Fruit fly (Drosophila melanogaster) whole organism, embryonic: ENCODE data around the gene CG13461.

ENCODE experiments used
- CG10543 ChIP-seq: fragments of 200-800 bp; sonication (Bioruptor generic); optimal IDR thresholded peaks from 3 replicates; lab custom pipeline; 2017; ENCODE audit warnings: missing biosample characterization, mild to moderate bottlenecking, missing genetic modification characterization, moderate library complexity
- CG12071 ChIP-seq: fragments of 200-800 bp; sonication (Bioruptor generic); optimal IDR thresholded peaks from 3 replicates; lab custom pipeline; 2018; ENCODE audit warnings: missing biosample characterization, mild to moderate bottlenecking, missing genetic modification characterization
- CG1233 ChIP-seq: fragments of 200-800 bp; sonication (Bioruptor generic); optimal IDR thresholded peaks from 4 replicates; lab custom pipeline; 2018; ENCODE audit warnings: missing biosample characterization, mild to moderate bottlenecking, missing genetic modification characterization
- CG14667 ChIP-seq: fragments of 200-800 bp; sonication (Bioruptor generic); IDR thresholded peaks from 2 replicates; pipeline ENCODE4 v1.3.6; 2022; ENCODE audit warnings: missing biosample characterization, missing genetic modification characterization
- CG16779 ChIP-seq: fragments of 200-800 bp; sonication (Bioruptor generic); IDR thresholded peaks from 2 replicates; pipeline ENCODE4 v1.3.6; 2022; ENCODE audit warnings: missing biosample characterization, missing genetic modification characterization
- CG16863 ChIP-seq: fragments of 200-800 bp; sonication (Bioruptor generic); optimal IDR thresholded peaks from 3 replicates; lab custom pipeline; 2016; ENCODE audit warnings: missing biosample characterization, missing genetic modification characterization
- CG17359 ChIP-seq: fragments of 200-800 bp; sonication (Bioruptor generic); optimal IDR thresholded peaks from 3 replicates; lab custom pipeline; 2018; ENCODE audit warnings: missing biosample characterization, mild to moderate bottlenecking, missing genetic modification characterization, moderate library complexity
- CG1792 ChIP-seq: fragments of 200-800 bp; sonication (Bioruptor generic); optimal IDR thresholded peaks from 2 replicates; lab custom pipeline; 2016; ENCODE audit warnings: missing biosample characterization, missing genetic modification characterization
- CG2129 ChIP-seq: fragments of 200-800 bp; sonication (Bioruptor generic); IDR thresholded peaks from 2 replicates; pipeline ENCODE4 v1.3.6; 2022; ENCODE audit warnings: missing biosample characterization, missing genetic modification characterization; ENCODE audit not compliant: partially characterized antibody
- CG31441 ChIP-seq: fragments of 200-800 bp; sonication (Bioruptor generic); IDR thresholded peaks from 2 replicates; pipeline ENCODE4 v1.3.6; 2022; ENCODE audit warnings: missing biosample characterization, missing genetic modification characterization
- CG3407 ChIP-seq: fragments of 200-800 bp; sonication (Bioruptor generic); optimal IDR thresholded peaks from 2 replicates; lab custom pipeline; 2018; ENCODE audit warnings: missing biosample characterization, mild to moderate bottlenecking, missing genetic modification characterization
- CG5953 ChIP-seq: fragments of 200-800 bp; sonication (Bioruptor generic); IDR thresholded peaks from 2 replicates; pipeline ENCODE4 v1.3.6; 2022; ENCODE audit warnings: missing biosample characterization, missing genetic modification characterization
- CG6254 ChIP-seq: fragments of 200-800 bp; sonication (Bioruptor generic); optimal IDR thresholded peaks from 3 replicates; lab custom pipeline; 2017; ENCODE audit warnings: mild to moderate bottlenecking, missing biosample characterization, missing genetic modification reagents, missing genetic modification characterization
- CG7271 ChIP-seq: fragments of 200-800 bp; sonication (Bioruptor generic); optimal IDR thresholded peaks from 2 replicates; lab custom pipeline; 2018; ENCODE audit warnings: missing biosample characterization, mild to moderate bottlenecking, missing genetic modification characterization, moderate library complexity
- CG7372 ChIP-seq: fragments of 200-800 bp; sonication (Bioruptor generic); IDR thresholded peaks from 2 replicates; pipeline ENCODE4 v1.3.6; 2022; ENCODE audit warnings: missing biosample characterization, missing genetic modification characterization
- CG7745 ChIP-seq: fragments of 200-800 bp; sonication (Bioruptor generic); optimal IDR thresholded peaks from 2 replicates; lab custom pipeline; 2018; ENCODE audit warnings: missing biosample characterization, mild to moderate bottlenecking, missing genetic modification characterization, moderate library complexity
- D19A ChIP-seq: fragments of 200-800 bp; optimal IDR thresholded peaks from 3 replicates; lab custom pipeline; 2019; ENCODE audit warnings: missing biosample characterization, mild to moderate bottlenecking, missing genetic modification characterization, moderate library complexity
- Drgx ChIP-seq: fragments of 200-800 bp; sonication (Bioruptor generic); IDR thresholded peaks from 2 replicates; pipeline ENCODE4 v1.3.6; 2022; ENCODE audit warnings: missing biosample characterization, missing genetic modification characterization
- E2f2 ChIP-seq: fragments of 200-800 bp; sonication (Bioruptor generic); IDR thresholded peaks from 2 replicates; pipeline ENCODE4 v1.3.6; 2022; ENCODE audit warnings: missing biosample characterization, missing genetic modification characterization
- Eip74EF ChIP-seq, 2 experiments: fragments of 200-800 bp in 1 of 2; fragments of >200 bp in 1 of 2; sonication (Bioruptor generic) in 1 of 2; optimal IDR thresholded peaks; 2 replicates each; lab custom pipeline; 2017 to 2019; ENCODE audit warnings: missing biosample characterization in 2 of 2, missing genetic modification characterization in 2 of 2, mild to moderate bottlenecking in 1 of 2, moderate library complexity in 1 of 2
- H2.0 ChIP-seq: fragments of 200-800 bp; sonication (Bioruptor generic); IDR thresholded peaks from 2 replicates; pipeline ENCODE4 v1.3.6; 2022; ENCODE audit warnings: missing biosample characterization, missing genetic modification characterization
- HLH54F ChIP-seq: fragments of 200-800 bp; sonication (Bioruptor generic); optimal IDR thresholded peaks from 3 replicates; lab custom pipeline; 2016; ENCODE audit warnings: missing biosample characterization, missing genetic modification characterization
- HLHmδ ChIP-seq: fragments of 200-800 bp; sonication (Bioruptor generic); optimal IDR thresholded peaks from 2 replicates; lab custom pipeline; 2018; ENCODE audit warnings: missing biosample characterization, mild to moderate bottlenecking, missing genetic modification characterization, moderate library complexity
- Hmx ChIP-seq: fragments of 200-800 bp; sonication (Bioruptor generic); optimal IDR thresholded peaks from 2 replicates; lab custom pipeline; 2016; ENCODE audit warnings: missing biosample characterization, missing genetic modification characterization
- MTF-1 ChIP-seq: fragments of 200-800 bp; sonication (Bioruptor generic); optimal IDR thresholded peaks from 2 replicates; lab custom pipeline; 2018; ENCODE audit warnings: missing biosample characterization, mild to moderate bottlenecking, missing genetic modification characterization, borderline replicate concordance
- Max ChIP-seq: fragments of 200-800 bp; sonication (Bioruptor generic); optimal IDR thresholded peaks from 2 replicates; lab custom pipeline; 2016; ENCODE audit warnings: missing biosample characterization, mild to moderate bottlenecking, missing genetic modification characterization
- PHDP ChIP-seq: fragments of 200-800 bp; sonication (Bioruptor generic); optimal IDR thresholded peaks from 3 replicates; lab custom pipeline; 2018; ENCODE audit warnings: missing biosample characterization, mild to moderate bottlenecking, missing genetic modification characterization, moderate library complexity
- Stat92E ChIP-seq, 3 experiments: fragments of >200 bp in 2 of 3; fragments of 200-800 bp in 1 of 3; sonication (Bioruptor generic) in 1 of 3; optimal IDR thresholded peaks; 2 replicates each; lab custom pipeline; 2017 to 2019; ENCODE audit warnings: missing biosample characterization in 3 of 3, missing genetic modification characterization in 3 of 3, mild to moderate bottlenecking in 1 of 3, moderate library complexity in 1 of 3
- TFAM ChIP-seq: fragments of 200-800 bp; sonication (Bioruptor generic); optimal IDR thresholded peaks from 2 replicates; lab custom pipeline; 2017; ENCODE audit warnings: missing biosample characterization, missing genetic modification characterization, inconsistent platforms
- abd-A ChIP-seq: fragments of 200-800 bp; sonication (Bioruptor generic); optimal IDR thresholded peaks from 3 replicates; lab custom pipeline; 2019; ENCODE audit warnings: missing biosample characterization, mild to moderate bottlenecking, missing genetic modification characterization, moderate library complexity
- ash1 ChIP-seq: fragments of 200-800 bp; sonication (Bioruptor generic); optimal IDR thresholded peaks from 2 replicates; lab custom pipeline; 2018; ENCODE audit warnings: missing biosample characterization, mild to moderate bottlenecking, missing genetic modification characterization
- bbx ChIP-seq: fragments of 200-800 bp; sonication (Bioruptor generic); IDR thresholded peaks from 2 replicates; pipeline ENCODE4 v1.3.6; 2022; ENCODE audit warnings: missing biosample characterization, missing genetic modification characterization; ENCODE audit not compliant: partially characterized antibody
- btn ChIP-seq: fragments of 200-800 bp; sonication (Bioruptor generic); optimal IDR thresholded peaks from 2 replicates; lab custom pipeline; 2016; ENCODE audit warnings: missing biosample characterization, missing genetic modification characterization
- chinmo ChIP-seq: fragments of 200-800 bp; sonication (Bioruptor generic); IDR thresholded peaks from 4 replicates; pipeline ENCODE4 v1.3.6; 2022; ENCODE audit warnings: missing biosample characterization, missing genetic modification characterization; ENCODE audit not compliant: partially characterized antibody
- dmrt99B ChIP-seq: fragments of 200-800 bp; sonication (Bioruptor generic); optimal IDR thresholded peaks from 2 replicates; lab custom pipeline; 2018; ENCODE audit warnings: missing biosample characterization, mild to moderate bottlenecking, missing genetic modification characterization, moderate library complexity
- ewg ChIP-seq: fragments of 200-800 bp; sonication (Bioruptor generic); optimal IDR thresholded peaks from 3 replicates; lab custom pipeline; 2017; ENCODE audit warnings: mild to moderate bottlenecking, missing biosample characterization, missing genetic modification reagents, missing genetic modification characterization
- inv ChIP-seq: fragments of 200-800 bp; sonication (Bioruptor generic); IDR thresholded peaks from 2 replicates; pipeline ENCODE4 v1.3.6; 2022; ENCODE audit warnings: missing biosample characterization, missing genetic modification characterization; ENCODE audit not compliant: partially characterized antibody
- lbe ChIP-seq: fragments of 200-800 bp; sonication (Bioruptor generic); optimal IDR thresholded peaks from 2 replicates; lab custom pipeline; 2016; ENCODE audit warnings: missing biosample characterization, mild to moderate bottlenecking, missing genetic modification characterization
- lola ChIP-seq, 3 experiments: fragments of >200 bp in 2 of 3; fragments of 200-800 bp in 1 of 3; sonication (Bioruptor generic) in 1 of 3; optimal IDR thresholded peaks; 2 replicates each; lab custom pipeline; 2017 to 2019; ENCODE audit warnings: missing biosample characterization in 3 of 3, missing genetic modification characterization in 3 of 3, mild to moderate bottlenecking in 1 of 3, moderate library complexity in 1 of 3
- pros ChIP-seq: fragments of 200-800 bp; sonication (Bioruptor generic); optimal IDR thresholded peaks from 3 replicates; lab custom pipeline; 2019; ENCODE audit warnings: missing biosample characterization, mild to moderate bottlenecking, missing genetic modification characterization, moderate library complexity
- pum ChIP-seq: fragments of 200-800 bp; sonication (Bioruptor generic); optimal IDR thresholded peaks from 2 replicates; lab custom pipeline; 2016; ENCODE audit warnings: missing biosample characterization, missing genetic modification characterization
- ranshi ChIP-seq: fragments of 200-800 bp; sonication (Bioruptor generic); IDR thresholded peaks from 2 replicates; pipeline ENCODE4 v1.3.6; 2022; ENCODE audit warnings: missing biosample characterization, missing genetic modification characterization
- slou ChIP-seq: fragments of 200-800 bp; sonication (Bioruptor generic); optimal IDR thresholded peaks from 3 replicates; lab custom pipeline; 2016; ENCODE audit warnings: missing biosample characterization, missing genetic modification characterization
- slp2 ChIP-seq: fragments of 200-800 bp; sonication (Bioruptor generic); optimal IDR thresholded peaks from 2 replicates; lab custom pipeline; 2016; ENCODE audit warnings: missing biosample characterization, missing genetic modification characterization
- stc ChIP-seq: fragments of 200-800 bp; sonication (Bioruptor generic); IDR thresholded peaks from 2 replicates; pipeline ENCODE4 v1.3.6; 2022; ENCODE audit warnings: missing biosample characterization, missing genetic modification characterization
- tap ChIP-seq: fragments of 200-800 bp; optimal IDR thresholded peaks from 3 replicates; lab custom pipeline; 2019; ENCODE audit warnings: missing biosample characterization, mild to moderate bottlenecking, missing genetic modification characterization, moderate library complexity
- trh ChIP-seq: fragments of 200-800 bp; sonication (Bioruptor generic); optimal IDR thresholded peaks from 2 replicates; lab custom pipeline; 2016; ENCODE audit warnings: missing biosample characterization, missing genetic modification characterization

Gene CG13461

DNA sequence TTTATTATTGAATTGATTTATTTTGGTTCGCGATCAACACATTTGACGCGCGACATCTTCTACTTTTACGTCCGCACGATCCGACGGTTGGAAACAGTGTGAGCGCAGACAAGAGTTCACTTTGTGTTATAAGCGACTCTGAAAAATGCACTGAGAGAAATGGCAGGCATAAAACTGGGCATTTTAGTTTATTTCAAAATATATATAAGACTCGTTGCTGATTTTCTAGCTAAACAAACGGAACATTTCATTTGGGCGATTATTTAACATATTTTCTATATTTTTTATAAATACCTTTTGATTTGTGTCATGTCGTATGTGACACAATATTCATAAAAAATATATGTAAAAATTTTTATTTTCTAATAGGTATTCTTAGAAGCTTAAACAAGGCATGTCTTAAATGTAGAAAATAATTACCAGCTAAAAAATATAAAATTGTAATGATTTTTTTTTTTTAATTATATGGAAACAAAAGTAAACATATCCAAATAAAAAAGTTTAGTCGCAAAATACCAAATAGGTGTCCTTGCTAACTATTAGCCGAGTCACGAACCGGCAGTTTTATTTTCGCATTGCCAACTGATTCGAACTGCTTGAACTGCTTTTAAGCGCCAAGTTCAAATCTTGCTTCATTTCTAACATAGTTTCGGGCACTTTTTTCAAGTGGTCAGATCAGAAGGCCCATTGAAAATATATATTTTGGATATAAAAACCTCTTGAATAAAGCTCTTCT is 38.2 kb downstream of the CG13461 start, which contains the start of gene Reck (continued):
- peak in 1 of 3 experiments; percentile 78 for TF ChIP-seq lola (GFP tag; optimal IDR thresholded peaks at IDR 0.05; lab: Kevin White, UChicago)
- TF ChIP-seq slp2 (GFP tag; lab: Kevin White, UChicago): peak; percentile 35
- peak; percentile 90 for TF ChIP-seq CG6254
- TF ChIP-seq CG3407: peak; percentile 47
- peak; percentile 7 for TF ChIP-seq HLH54F (GFP tag; lab: Kevin White, UChicago)
- TF ChIP-seq CG14667 (GFP tag; lab: Robert Waterston, UW): no peak; the same call in 1 of the 2 replicates
- TF ChIP-seq CG7745 (tag; lab: Kevin White, UChicago): no peak
- peak; percentile 71 for TF ChIP-seq Max (GFP tag; lab: Kevin White, UChicago)
- peak; percentile 82 for TF ChIP-seq dmrt99B (tag; lab: Kevin White, UChicago)
- peak; percentile 83 for TF ChIP-seq ranshi
- 0 out of 2 replicates have a peak, but pooled peaks have one; percentile 11 for TF ChIP-seq CG16779 (GFP tag; lab: Robert Waterston, UW)
- peak; percentile 52 for TF ChIP-seq CG10543
- no peak for TF ChIP-seq chinmo
- TF ChIP-seq stc (GFP tag; lab: Robert Waterston, UW): peak; percentile 85
- TF ChIP-seq slou (GFP tag; lab: Kevin White, UChicago): peak; percentile 35
- TF ChIP-seq pros (GFP tag; lab: Kevin White, UChicago): no peak
- peak; percentile 71 for TF ChIP-seq ewg (GFP tag; lab: Kevin White, UChicago)
- no peak for TF ChIP-seq Hmx (GFP tag; lab: Kevin White, UChicago)
- peak; percentile 34 for TF ChIP-seq btn (GFP tag; lab: Kevin White, UChicago)
- TF ChIP-seq HLHmδ (GFP tag; lab: Kevin White, UChicago): peak; percentile 10
- peak; percentile 89 for TF ChIP-seq PHDP (tag; lab: Kevin White, UChicago)
- TF ChIP-seq Eip74EF (GFP tag; optimal IDR thresholded peaks at IDR 0.05; lab: Kevin White, UChicago): peak in 1 of 2 experiments; percentile 84
- TF ChIP-seq abd-A: no peak
- TF ChIP-seq trh (GFP tag; lab: Kevin White, UChicago): peak; percentile 68
- peak; percentile 75 for TF ChIP-seq E2f2 (GFP tag; lab: Robert Waterston, UW)
- TF ChIP-seq Drgx (GFP tag; lab: Robert Waterston, UW): peak; percentile 94
- TF ChIP-seq CG7271: peak; percentile 85
- TF ChIP-seq D19A (tag; lab: Kevin White, UChicago): peak; percentile 78
- peak in 1 of 3 experiments; percentile 27 for TF ChIP-seq Stat92E (GFP tag; optimal IDR thresholded peaks at IDR 0.05; lab: Kevin White, UChicago)
- TF ChIP-seq lbe (GFP tag; lab: Kevin White, UChicago): peak; percentile 65
- no peak; the same call in 1 of the 2 replicates for TF ChIP-seq bbx (GFP tag; lab: Robert Waterston, UW)
- peak; percentile 91 for TF ChIP-seq CG17359 (tag; lab: Kevin White, UChicago)
- TF ChIP-seq CG7372 (GFP tag; lab: Robert Waterston, UW): peak; percentile 59
- TF ChIP-seq CG2129: no peak
- peak; percentile 77 for TF ChIP-seq MTF-1 (GFP tag; lab: Kevin White, UChicago)
- no peak for TF ChIP-seq inv (GFP tag; lab: Robert Waterston, UW)
- peak; percentile 72 for TF ChIP-seq CG12071 (GFP tag; lab: Kevin White, UChicago)
- peak; percentile 87 for TF ChIP-seq tap (tag; lab: Kevin White, UChicago)
- TF ChIP-seq CG1792 (GFP tag; lab: Kevin White, UChicago): peak; percentile 3
- TF ChIP-seq TFAM (GFP tag; lab: Kevin White, UChicago): peak; percentile 4
- peak; percentile 89 for TF ChIP-seq CG5953
- TF ChIP-seq CG16863 (GFP tag; lab: Kevin White, UChicago): peak; percentile 42
- no peak for TF ChIP-seq ash1 (GFP tag; lab: Kevin White, UChicago)
- TF ChIP-seq CG31441 (GFP tag; lab: Robert Waterston, UW): peak; percentile 90
- TF ChIP-seq CG1233: peak; percentile 85
- peak; percentile 47 for TF ChIP-seq pum (GFP tag; lab: Kevin White, UChicago)
- TF ChIP-seq H2.0 (GFP tag; lab: Robert Waterston, UW): peak; percentile 59
